Fruit fly (Drosophila melanogaster): ENCODE results near the gene CG10570.

The CG10570 gene

DNA sequence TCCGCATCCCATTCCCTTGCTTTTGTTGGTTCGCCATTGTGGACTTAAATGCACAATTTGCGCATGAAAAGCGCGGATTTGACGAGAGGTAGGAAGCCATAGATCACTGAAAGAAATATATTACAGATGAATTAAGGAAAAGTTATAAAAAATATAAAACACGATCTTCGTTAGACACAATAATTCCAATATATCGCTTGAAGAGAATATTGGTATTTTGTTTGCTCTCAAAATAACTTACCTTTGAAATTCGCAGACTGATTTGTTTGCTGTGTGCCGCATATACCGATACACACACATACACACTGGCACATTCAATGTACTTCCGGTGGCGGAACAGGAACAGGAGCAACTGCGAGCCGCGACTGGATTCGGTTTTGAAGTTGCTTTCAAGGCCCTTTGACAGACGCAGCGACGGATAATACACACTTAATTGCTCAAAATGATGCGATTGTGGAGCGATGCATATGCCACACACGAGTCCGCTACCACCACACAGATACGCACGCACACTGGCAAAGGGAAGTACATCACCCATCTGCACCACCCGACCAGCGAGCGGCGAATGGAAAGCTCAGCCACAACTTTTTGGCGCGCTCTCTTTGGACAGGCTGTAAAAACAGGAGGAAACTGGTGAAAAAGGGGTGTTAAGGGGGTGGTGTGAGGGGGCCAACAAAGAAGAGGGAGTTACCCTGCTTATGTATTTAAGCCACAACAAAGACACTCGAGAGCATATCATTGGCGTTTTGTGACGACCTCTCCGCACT is 5.2 kb downstream of the CG10570 start (continued):
- TF ChIP-seq CG6163 (GFP tag; IDR thresholded peaks at IDR 0.05): peak; percentile 46; the same call in 1 of the 3 replicates
- no peak for TF ChIP-seq CG15336 (GFP tag; IDR thresholded peaks at IDR 0.05)
- peak; percentile 18 for TF ChIP-seq pdm3 (GFP tag; optimal IDR thresholded peaks at IDR 0.05)
- no peak for TF ChIP-seq CG6276 (GFP tag; optimal IDR thresholded peaks at IDR 0.05)
- peak in 1 of 2 experiments; percentile 17 for TF ChIP-seq ss (GFP tag; optimal IDR thresholded peaks at IDR 0.05)
- no peak for TF ChIP-seq salr (GFP tag; optimal IDR thresholded peaks at IDR 0.05)
- TF ChIP-seq CG31627 (GFP tag; optimal IDR thresholded peaks at IDR 0.05): peak; percentile 52
- TF ChIP-seq Lpt (GFP tag; optimal IDR thresholded peaks at IDR 0.05): no peak
- peak; percentile 36 for TF ChIP-seq Sox102F (GFP tag; optimal IDR thresholded peaks at IDR 0.05)

- TF ChIP-seq CG31627 (GFP tag; optimal IDR thresholded peaks at IDR 0.05) (no peak), cyc (GFP tag; optimal IDR thresholded peaks at IDR 0.05) (no peak), CG8632 (GFP tag; optimal IDR thresholded peaks at IDR 0.05) (no peak), fd59A (GFP tag; optimal IDR thresholded peaks at IDR 0.05) (no peak), fkh (GFP tag; optimal IDR thresholded peaks at IDR 0.05) (no peak), CG7368 (GFP tag; optimal IDR thresholded peaks at IDR 0.05) (no peak), svp (GFP tag) (no peak), CG6808 (GFP tag; optimal IDR thresholded peaks at IDR 0.05) (no peak), fd85E (GFP tag; optimal IDR thresholded peaks at IDR 0.05) (no peak), achi (GFP tag; optimal IDR thresholded peaks at IDR 0.05) (no peak), Blimp-1 (GFP tag; optimal IDR thresholded peaks at IDR 0.05) (no peak), Sox14 (GFP tag; optimal IDR thresholded peaks at IDR 0.05) (no peak), salr (GFP tag; optimal IDR thresholded peaks at IDR 0.05) (no peak), CG3032 (tag; optimal IDR thresholded peaks at IDR 0.05) (no peak), ss (GFP tag; optimal IDR thresholded peaks at IDR 0.05) (no peak), CG6163 (GFP tag; IDR thresholded peaks at IDR 0.05) (no peak), Gug (GFP tag; IDR thresholded peaks at IDR 0.05) (no peak), Ets96B (tag; optimal IDR thresholded peaks at IDR 0.05) (no peak), Met (GFP tag; optimal IDR thresholded peaks at IDR 0.05) (no peak), Smox (GFP tag; optimal IDR thresholded peaks at IDR 0.05) (no peak)
Measured at dm6 chr2L:18805247-18805636, 5.8 kb downstream of the CG10570 start, which contains the start of gene CG43814. Gene CG43814 (minus strand): TSS chr2L:18805347.

- TF ChIP-seq CG34406 (GFP tag; optimal IDR thresholded peaks at IDR 0.05) (no peak), fkh (GFP tag; optimal IDR thresholded peaks at IDR 0.05) (no peak), Hr39 (GFP tag; optimal IDR thresholded peaks at IDR 0.05) (no peak), CG10631 (GFP tag; optimal IDR thresholded peaks at IDR 0.05) (no peak), cyc (GFP tag; optimal IDR thresholded peaks at IDR 0.05) (no peak), spab (GFP tag; optimal IDR thresholded peaks at IDR 0.05) (no peak)
Measured at dm6 chr2L:18801704-18802103, 9.3 kb downstream of the CG10570 start.

DNA sequence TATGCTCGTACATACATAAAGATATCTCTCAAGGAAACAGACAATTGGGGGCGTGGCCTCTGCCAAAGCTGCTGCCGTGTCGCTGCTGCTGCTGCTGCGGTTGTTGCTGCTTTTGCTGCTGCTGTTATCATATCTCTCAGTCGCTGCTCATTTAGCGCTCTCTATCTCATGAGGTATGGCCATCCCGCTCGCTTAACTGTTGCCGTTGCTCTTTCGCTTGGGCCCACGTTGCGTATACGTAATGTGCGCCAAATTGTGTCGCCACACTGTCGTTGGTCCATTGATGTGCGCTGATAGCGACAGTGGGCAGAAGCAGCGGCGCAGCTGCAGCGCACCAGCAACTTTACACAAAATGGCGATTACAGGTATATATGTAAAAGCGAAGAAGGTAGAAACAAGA is 14.6 kb downstream of the CG10570 start:
- TF ChIP-seq CG31627 (GFP tag; optimal IDR thresholded peaks at IDR 0.05) (no peak), Eip78C (GFP tag) (peak; percentile 10)

DNA sequence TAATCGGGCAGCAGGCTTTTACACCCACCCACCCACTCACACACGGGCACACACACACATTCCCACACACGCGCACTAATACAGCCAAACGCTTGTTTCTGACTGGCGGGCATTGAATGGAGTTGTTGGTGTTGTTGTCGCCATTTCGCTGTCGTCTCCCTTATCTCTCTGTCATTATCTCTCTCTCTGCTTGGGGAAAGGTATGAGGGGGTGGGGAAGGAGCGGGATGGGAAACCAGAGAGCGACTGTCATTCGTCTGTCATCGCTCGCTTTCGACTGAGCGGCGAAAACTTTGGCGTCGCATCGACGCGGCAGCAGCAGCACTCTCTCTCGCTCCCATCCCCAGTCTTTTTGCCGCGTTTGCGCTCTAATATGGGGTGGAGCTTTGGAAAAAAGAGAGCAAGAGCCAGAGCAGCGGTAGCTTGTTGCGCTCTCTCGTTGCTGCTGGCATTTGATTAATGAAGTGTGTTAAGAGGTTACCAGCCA is 15.1 kb downstream of the CG10570 start:
- TF ChIP-seq achi (GFP tag; optimal IDR thresholded peaks at IDR 0.05): peak; percentile 43
- TF ChIP-seq vri (GFP tag; optimal IDR thresholded peaks at IDR 0.05): peak; percentile 67
- peak; percentile 2 for TF ChIP-seq Lpt (GFP tag; optimal IDR thresholded peaks at IDR 0.05)
- TF ChIP-seq eg (GFP tag; IDR thresholded peaks at IDR 0.05): peak; percentile 16; the same call in 1 of the 3 replicates
- TF ChIP-seq CG31627 (GFP tag; optimal IDR thresholded peaks at IDR 0.05): no peak
- peak; percentile 14 for TF ChIP-seq Sox14 (GFP tag; optimal IDR thresholded peaks at IDR 0.05)
- TF ChIP-seq CG15336 (GFP tag; IDR thresholded peaks at IDR 0.05): 0 out of 2 replicates have a peak, but pooled peaks have one; percentile 11
- TF ChIP-seq CG6792 (GFP tag; optimal IDR thresholded peaks at IDR 0.05): no peak
- no peak for TF ChIP-seq Eip75B (GFP tag; optimal IDR thresholded peaks at IDR 0.05)

Data from whole organism, prepupa.